Worm (Caenorhabditis elegans): Measurements from ENCODE around the gene Y11D7A.3.

ce11 chrIV:9216437-9216836 lies 16.5 kb upstream of the Y11D7A.3 start:
- no peak for TF ChIP-seq lin-39 (tag; optimal IDR thresholded peaks at IDR 0.05)
- peak; percentile 55 for TF ChIP-seq unc-55 (GFP tag; optimal IDR thresholded peaks at IDR 0.05)
- no peak for TF ChIP-seq nhr-23 (tag; optimal IDR thresholded peaks at IDR 0.05)
- peak in 1 of 2 experiments; percentile 66 for TF ChIP-seq lsy-2 (tag; optimal IDR thresholded peaks at IDR 0.05)
- no peak for TF ChIP-seq ztf-4 (tag; optimal IDR thresholded peaks at IDR 0.05)
- TF ChIP-seq ztf-11 (tag; optimal IDR thresholded peaks at IDR 0.05) = no peak
- no peak for TF ChIP-seq nhr-77 (tag; optimal IDR thresholded peaks at IDR 0.05)
- TF ChIP-seq nhr-237 (tag; optimal IDR thresholded peaks at IDR 0.05) = no peak
- no peak for TF ChIP-seq skn-1 (tag; optimal IDR thresholded peaks at IDR 0.05)
- no peak for TF ChIP-seq R02D3.7 (tag; optimal IDR thresholded peaks at IDR 0.05)

All from whole organism, L2 larva.